Worm (Caenorhabditis elegans) whole organism, young adult: ENCODE measurements around the gene tsfm-1.

ENCODE experiments used
- B0035.1 ChIP-seq: sonication (generic microtip); optimal IDR thresholded peaks from 2 replicates; lab custom pipeline; 2016; ENCODE audit warnings: missing genetic modification characterization, mild to moderate bottlenecking, missing compliant biosample characterization, missing genotype, missing genetic modification reagents
- C17E4.6 ChIP-seq: fragments of 200-800 bp; sonication (Bioruptor generic); IDR thresholded peaks from 2 replicates; pipeline ENCODE4 v1.3.6; 2022; ENCODE audit warnings: missing genetic modification reagents, missing genetic modification characterization, missing compliant biosample characterization
- F10E7.11 ChIP-seq: sonication (generic microtip); optimal IDR thresholded peaks from 2 replicates; lab custom pipeline; 2017; ENCODE audit warnings: mild to moderate bottlenecking, missing genetic modification characterization, moderate library complexity, missing compliant biosample characterization
- F23B12.7 ChIP-seq: sonication (generic microtip); optimal IDR thresholded peaks from 2 replicates; lab custom pipeline; 2017; ENCODE audit warnings: missing genetic modification characterization, mild to moderate bottlenecking, missing compliant biosample characterization, antibody characterized with exemption, moderate library complexity; ENCODE audit not compliant: insufficient read depth
- F49E8.2 ChIP-seq: sonication (generic microtip); optimal IDR thresholded peaks from 3 replicates; lab custom pipeline; 2017; ENCODE audit warnings: missing genetic modification characterization, mild to moderate bottlenecking, missing compliant biosample characterization, antibody characterized with exemption, moderate library complexity; ENCODE audit not compliant: insufficient read depth
- F55B11.4 ChIP-seq: sonication (generic microtip); optimal IDR thresholded peaks from 2 replicates; lab custom pipeline; 2016; ENCODE audit warnings: missing compliant biosample characterization, missing genetic modification characterization, borderline replicate concordance; ENCODE audit not compliant: insufficient read depth
- F57C9.4 ChIP-seq: sonication (generic microtip); optimal IDR thresholded peaks from 2 replicates; lab custom pipeline; 2017; ENCODE audit warnings: mild to moderate bottlenecking, missing genetic modification characterization, missing compliant biosample characterization
- T07F8.4 ChIP-seq: sonication (generic microtip); optimal IDR thresholded peaks from 2 replicates; lab custom pipeline; 2016; ENCODE audit warnings: mild to moderate bottlenecking, missing genetic modification characterization, moderate library complexity, missing compliant biosample characterization
- T26A5.8 ChIP-seq: sonication (generic microtip); optimal IDR thresholded peaks from 2 replicates; lab custom pipeline; 2016; ENCODE audit warnings: missing genetic modification characterization, missing compliant biosample characterization
- Y79H2A.3 ChIP-seq: fragments of 200-800 bp; sonication (Bioruptor generic); conservative IDR thresholded peaks from 2 replicates; pipeline ENCODE4 v1.3.6; 2022; ENCODE audit warnings: missing genetic modification reagents, missing genetic modification characterization, missing compliant biosample characterization
- aptf-2 ChIP-seq: fragments of 200-800 bp; sonication (Bioruptor generic); conservative IDR thresholded peaks from 2 replicates; pipeline ENCODE4 v1.3.6; 2022; ENCODE audit warnings: missing genetic modification reagents, missing genetic modification characterization, missing compliant biosample characterization
- athp-1 ChIP-seq: sonication (generic microtip); optimal IDR thresholded peaks from 2 replicates; lab custom pipeline; 2017; ENCODE audit warnings: mild to moderate bottlenecking, missing genetic modification characterization, missing compliant biosample characterization
- bed-2 ChIP-seq: fragments of 200-800 bp; sonication (Bioruptor generic); IDR thresholded peaks from 2 replicates; pipeline ENCODE4 v1.3.6; 2022; ENCODE audit warnings: missing genetic modification reagents, missing genetic modification characterization, missing compliant biosample characterization
- ccch-3 ChIP-seq: fragments of 200-800 bp; sonication (Bioruptor generic); optimal IDR thresholded peaks from 2 replicates; lab custom pipeline; 2018; ENCODE audit warnings: mild to moderate bottlenecking, missing genetic modification characterization, missing compliant biosample characterization
- cebp-1 ChIP-seq, 2 experiments: fragments of 200-800 bp in 1 of 2; sonication (Bioruptor generic) in 1 of 2; sonication (generic microtip) in 1 of 2; IDR thresholded peaks in 1 of 2; optimal IDR thresholded peaks in 1 of 2; 2 replicates each; pipeline versions ENCODE4 v1.3.6 to Lab custom; 2017 to 2022; ENCODE audit warnings: missing compliant biosample characterization in 2 of 2, missing genetic modification characterization in 2 of 2, mild to moderate bottlenecking in 1 of 2, missing genetic modification reagents in 1 of 2, moderate library complexity in 1 of 2
- ceh-27 ChIP-seq: fragments of 200-800 bp; sonication (Bioruptor generic); optimal IDR thresholded peaks from 2 replicates; lab custom pipeline; 2018; ENCODE audit warnings: mild to moderate bottlenecking, missing genetic modification characterization, moderate library complexity, missing compliant biosample characterization
- ceh-58 ChIP-seq: fragments of 200-800 bp; sonication (Bioruptor generic); IDR thresholded peaks from 2 replicates; pipeline ENCODE4 v1.3.6; 2022; ENCODE audit warnings: missing genetic modification characterization, missing compliant biosample characterization
- ceh-79 ChIP-seq: sonication (generic microtip); optimal IDR thresholded peaks from 2 replicates; lab custom pipeline; 2017; ENCODE audit warnings: mild to moderate bottlenecking, missing genetic modification characterization, missing compliant biosample characterization
- chd-7 ChIP-seq: sonication (generic microtip); optimal IDR thresholded peaks from 2 replicates; lab custom pipeline; 2016; ENCODE audit warnings: mild to moderate bottlenecking, missing genetic modification characterization, moderate library complexity, missing compliant biosample characterization
- dpl-1 ChIP-seq: fragments of 150-350 bp; optimal IDR thresholded peaks from 2 replicates; lab custom pipeline; 2014; ENCODE audit warnings: missing biosample characterization, missing genetic modification reagents, missing genetic modification characterization
- egl-18 ChIP-seq: fragments of 200-800 bp; sonication (Bioruptor generic); IDR thresholded peaks from 2 replicates; pipeline ENCODE4 v1.3.6; 2022; ENCODE audit warnings: missing genetic modification reagents, missing genetic modification characterization, missing compliant biosample characterization
- egl-44 ChIP-seq: fragments of 200-800 bp; sonication (Bioruptor generic); IDR thresholded peaks from 2 replicates; pipeline ENCODE4 v1.3.6; 2022; ENCODE audit warnings: missing genetic modification reagents, missing genetic modification characterization, missing compliant biosample characterization
- egrh-3 ChIP-seq: fragments of 200-800 bp; sonication (Bioruptor generic); IDR thresholded peaks from 2 replicates; pipeline ENCODE4 v1.3.6; 2022; ENCODE audit warnings: missing genetic modification reagents, missing genetic modification characterization, missing compliant biosample characterization
- ets-4 ChIP-seq: fragments of 200-800 bp; sonication (Bioruptor generic); optimal IDR thresholded peaks from 2 replicates; lab custom pipeline; 2018; ENCODE audit warnings: mild to moderate bottlenecking, missing genetic modification characterization, missing compliant biosample characterization
- gei-17 ChIP-seq: fragments of 200-800 bp; sonication (Bioruptor generic); optimal IDR thresholded peaks from 2 replicates; lab custom pipeline; 2018; ENCODE audit warnings: mild to moderate bottlenecking, missing genetic modification characterization, missing compliant biosample characterization
- him-1 ChIP-seq: sonication (generic microtip); optimal IDR thresholded peaks from 2 replicates; lab custom pipeline; 2016; ENCODE audit warnings: missing genotype, missing genetic modification reagents, missing genetic modification characterization, missing compliant biosample characterization
- hlh-26 ChIP-seq: fragments of 200-800 bp; sonication (Bioruptor generic); conservative IDR thresholded peaks from 2 replicates; pipeline ENCODE4 v1.3.6; 2022; ENCODE audit warnings: missing genetic modification reagents, missing genetic modification characterization, missing compliant biosample characterization
- hmg-20 ChIP-seq: fragments of 200-800 bp; sonication (Bioruptor generic); IDR thresholded peaks from 2 replicates; pipeline ENCODE4 v1.3.6; 2022; ENCODE audit warnings: missing genetic modification reagents, missing genetic modification characterization, missing compliant biosample characterization
- hrde-1 ChIP-seq: sonication (generic microtip); optimal IDR thresholded peaks from 2 replicates; lab custom pipeline; 2016; ENCODE audit warnings: missing genetic modification characterization, mild to moderate bottlenecking, missing compliant biosample characterization, moderate library complexity, missing genotype, missing genetic modification reagents, borderline replicate concordance
- let-607 ChIP-seq, 2 experiments: fragments of 200-800 bp in 1 of 2; sonication (Bioruptor generic) in 1 of 2; sonication (generic microtip) in 1 of 2; optimal IDR thresholded peaks; 2 replicates each; lab custom pipeline; 2016 to 2018; ENCODE audit warnings: mild to moderate bottlenecking in 2 of 2, missing compliant biosample characterization in 2 of 2, missing genetic modification characterization in 2 of 2, moderate library complexity in 2 of 2, missing genotype in 1 of 2
- madf-6 ChIP-seq: fragments of 200-800 bp; sonication (Bioruptor generic); IDR thresholded peaks from 2 replicates; pipeline ENCODE4 v1.3.6; 2022; ENCODE audit warnings: missing genetic modification reagents, missing genetic modification characterization, missing compliant biosample characterization
- mcd-1 ChIP-seq: fragments of 200-800 bp; sonication (Bioruptor generic); IDR thresholded peaks from 2 replicates; pipeline ENCODE4 v1.3.6; 2022; ENCODE audit warnings: missing genetic modification reagents, missing genetic modification characterization, missing compliant biosample characterization
- mel-28 ChIP-seq: sonication (generic microtip); optimal IDR thresholded peaks from 2 replicates; lab custom pipeline; 2016; ENCODE audit warnings: borderline replicate concordance, mild to moderate bottlenecking, missing genetic modification characterization, missing compliant biosample characterization
- nfya-2 ChIP-seq: fragments of 200-800 bp; sonication (Bioruptor generic); IDR thresholded peaks from 2 replicates; pipeline ENCODE4 v1.3.6; 2022; ENCODE audit warnings: missing genetic modification reagents, missing genetic modification characterization, missing compliant biosample characterization
- nhr-179 ChIP-seq: sonication (generic microtip); optimal IDR thresholded peaks from 2 replicates; lab custom pipeline; 2016; ENCODE audit warnings: mild to moderate bottlenecking, missing genetic modification characterization, missing compliant biosample characterization
- nhr-80 ChIP-seq: sonication (generic microtip); optimal IDR thresholded peaks from 2 replicates; lab custom pipeline; 2016; ENCODE audit warnings: missing genetic modification characterization, missing compliant biosample characterization
- nhr-90 ChIP-seq: sonication (generic microtip); optimal IDR thresholded peaks from 2 replicates; lab custom pipeline; 2016; ENCODE audit warnings: missing genotype, mild to moderate bottlenecking, missing genetic modification characterization, missing compliant biosample characterization
- rcor-1 ChIP-seq: fragments of 200-800 bp; sonication (Bioruptor generic); IDR thresholded peaks from 2 replicates; pipeline ENCODE4 v1.3.6; 2022; ENCODE audit warnings: missing genetic modification reagents, missing genetic modification characterization, missing compliant biosample characterization
- repo-1 ChIP-seq: sonication (generic microtip); optimal IDR thresholded peaks from 2 replicates; lab custom pipeline; 2017; ENCODE audit warnings: mild to moderate bottlenecking, missing genetic modification characterization, missing compliant biosample characterization
- snpc-1.3 ChIP-seq: sonication (generic microtip); optimal IDR thresholded peaks from 2 replicates; lab custom pipeline; 2017; ENCODE audit warnings: missing genetic modification characterization, mild to moderate bottlenecking, missing compliant biosample characterization, antibody characterized with exemption, moderate library complexity, missing genotype, missing genetic modification reagents; ENCODE audit not compliant: insufficient read depth
- snpc-3.4 ChIP-seq: sonication (generic microtip); optimal IDR thresholded peaks from 2 replicates; lab custom pipeline; 2017; ENCODE audit warnings: missing genetic modification characterization, mild to moderate bottlenecking, missing compliant biosample characterization, antibody characterized with exemption, moderate library complexity, missing genotype, missing genetic modification reagents
- sptf-2 ChIP-seq: fragments of 200-800 bp; sonication (Bioruptor generic); optimal IDR thresholded peaks from 2 replicates; lab custom pipeline; 2018; ENCODE audit warnings: mild to moderate bottlenecking, missing genetic modification characterization, missing compliant biosample characterization
- unc-62 ChIP-seq: fragments of 150-350 bp; optimal IDR thresholded peaks from 2 replicates; lab custom pipeline; 2014; ENCODE audit warnings: missing biosample characterization, missing genetic modification reagents, missing genetic modification characterization
- zfh-2 ChIP-seq: fragments of 200-800 bp; sonication (Bioruptor generic); conservative IDR thresholded peaks from 2 replicates; pipeline ENCODE4 v1.3.6; 2022; ENCODE audit warnings: missing genetic modification reagents, missing genetic modification characterization, missing compliant biosample characterization
- ztf-25 ChIP-seq: fragments of 200-800 bp; sonication (Bioruptor generic); IDR thresholded peaks from 2 replicates; pipeline ENCODE4 v1.3.6; 2022; ENCODE audit warnings: missing genetic modification reagents, missing genetic modification characterization, missing compliant biosample characterization
- ztf-26 ChIP-seq: sonication (generic microtip); optimal IDR thresholded peaks from 2 replicates; lab custom pipeline; 2017; ENCODE audit warnings: missing genetic modification characterization, missing compliant biosample characterization

The tsfm-1 gene

DNA sequence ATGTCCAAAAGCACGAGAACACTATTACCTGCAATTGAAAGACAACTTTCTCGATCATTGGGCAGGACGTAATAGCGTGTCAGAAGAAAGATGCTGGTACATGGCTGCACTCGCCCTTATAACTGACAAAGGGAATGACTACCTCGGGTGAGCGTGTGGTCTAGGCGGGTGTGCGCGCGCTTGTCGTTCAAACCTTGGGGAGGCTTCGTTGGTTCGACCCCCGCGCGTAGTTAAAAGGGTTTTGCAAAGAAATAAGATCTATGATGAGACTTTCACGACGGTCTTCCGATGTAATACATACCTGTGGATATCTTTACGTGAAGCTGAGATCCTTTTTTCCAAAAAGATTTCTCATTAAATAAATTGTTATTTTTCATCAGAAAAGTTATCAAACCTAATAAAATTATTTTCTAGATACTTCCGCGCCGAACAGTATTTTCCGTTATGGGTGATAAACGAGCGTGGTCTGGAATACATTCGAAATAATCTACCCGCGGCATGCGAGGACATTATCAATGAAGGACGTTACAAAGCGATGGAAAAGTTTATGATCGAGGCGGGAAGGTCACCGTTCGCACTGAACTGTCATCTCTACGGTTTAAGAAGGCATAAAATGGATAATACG, 32.2 kb upstream of the tsfm-1 start (continued):
- TF ChIP-seq ztf-26 (tag; lab: Kevin White, UChicago), result peak; percentile 95
- peak; percentile 98 for TF ChIP-seq hrde-1 (tag; lab: Kevin White, UChicago)
- TF ChIP-seq egrh-3, result peak; percentile 82
- peak; percentile 96 for TF ChIP-seq T07F8.4
- TF ChIP-seq ceh-58 (GFP tag; lab: Robert Waterston, UW), result peak; percentile 100
- peak; percentile 84 to 90 for TF ChIP-seq let-607 (tag; optimal IDR thresholded peaks at IDR 0.05; lab: Kevin White, UChicago)
- peak; percentile 99 for TF ChIP-seq athp-1
- TF ChIP-seq C17E4.6, result peak; percentile 96
- TF ChIP-seq snpc-3.4 (tag; lab: Kevin White, UChicago), result peak; percentile 91
- peak; percentile 99 for TF ChIP-seq repo-1 (tag; lab: Kevin White, UChicago)
- TF ChIP-seq F49E8.2 (tag; lab: Kevin White, UChicago), result peak; percentile 80
- peak; percentile 95 for TF ChIP-seq F23B12.7 (tag; lab: Kevin White, UChicago)
- TF ChIP-seq F55B11.4, result peak; percentile 58
- peak; percentile 99 for TF ChIP-seq him-1 (tag; lab: Kevin White, UChicago)
- peak; percentile 98 for TF ChIP-seq ccch-3 (GFP tag; lab: Kevin White, UChicago)
- peak; percentile 100 for TF ChIP-seq F10E7.11 (tag; lab: Kevin White, UChicago)
- TF ChIP-seq ceh-27 (GFP tag; lab: Kevin White, UChicago), result peak; percentile 99
- peak; percentile 100 for TF ChIP-seq chd-7 (tag; lab: Kevin White, UChicago)
- TF ChIP-seq mel-28, result peak; percentile 93
- TF ChIP-seq egl-44 (GFP tag; lab: Robert Waterston, UW), result peak; percentile 99
- TF ChIP-seq gei-17 (GFP tag; lab: Kevin White, UChicago), result peak; percentile 93
- peak; percentile 96 for TF ChIP-seq snpc-1.3 (tag; lab: Kevin White, UChicago)
- peak; percentile 99 for TF ChIP-seq egl-18 (GFP tag; lab: Robert Waterston, UW)
- TF ChIP-seq nhr-90 (tag; lab: Kevin White, UChicago), result peak; percentile 99
- peak; percentile 67 for TF ChIP-seq nhr-80 (tag; lab: Kevin White, UChicago)
- TF ChIP-seq nhr-179, result peak; percentile 90
- TF ChIP-seq dpl-1 (GFP tag; lab: Kevin White, UChicago), result peak; percentile 44
- no peak for TF ChIP-seq unc-62 (GFP tag; lab: Kevin White, UChicago)
- TF ChIP-seq bed-2 (GFP tag; lab: Robert Waterston, UW), result peak; percentile 96
- peak; percentile 99 for TF ChIP-seq zfh-2 (GFP tag; lab: Robert Waterston, UW)
- TF ChIP-seq ceh-79 (tag; lab: Kevin White, UChicago), result peak; percentile 100
- peak; percentile 92 for TF ChIP-seq madf-6 (GFP tag; lab: Robert Waterston, UW)
- peak; percentile 100 for TF ChIP-seq ets-4
- peak; percentile 98 for TF ChIP-seq ztf-25
- TF ChIP-seq hlh-26 (GFP tag; lab: Robert Waterston, UW), result peak; percentile 87
- TF ChIP-seq rcor-1, result peak; percentile 98
- TF ChIP-seq sptf-2 (GFP tag; lab: Kevin White, UChicago), result peak; percentile 100
- peak; percentile 96 for TF ChIP-seq hmg-20 (GFP tag; lab: Robert Waterston, UW)
- TF ChIP-seq nfya-2 (GFP tag; lab: Robert Waterston, UW), result peak; percentile 97
- TF ChIP-seq B0035.1 (tag; lab: Kevin White, UChicago), result peak; percentile 96
- TF ChIP-seq mcd-1, result peak; percentile 90
- peak; percentile 99 for TF ChIP-seq F57C9.4 (tag; lab: Kevin White, UChicago)
- peak; percentile 87 for TF ChIP-seq cebp-1 (GFP tag; IDR thresholded peaks at IDR 0.05; lab: Robert Waterston, UW)
- TF ChIP-seq cebp-1 (tag; optimal IDR thresholded peaks at IDR 0.05; lab: Kevin White, UChicago), result peak; percentile 94
- TF ChIP-seq aptf-2 (GFP tag; lab: Robert Waterston, UW), result peak; percentile 85
- TF ChIP-seq T26A5.8 (tag; lab: Kevin White, UChicago), result peak; percentile 100
- TF ChIP-seq Y79H2A.3 (GFP tag; lab: Robert Waterston, UW), result peak; percentile 96
